Worm (Caenorhabditis elegans) whole organism, L4 larva: ENCODE data around the gene R13H4.7.
A peak's percentile ranks its signal among the peaks of the same experiment; 100 is the strongest.

ENCODE experiments used
- D1046.2 ChIP-seq: fragments of 200-800 bp; sonication (Bioruptor generic); IDR thresholded peaks from 2 replicates; pipeline ENCODE4 v1.3.6; 2022; ENCODE audit warnings: missing genetic modification characterization, missing compliant biosample characterization
- F37D6.2 ChIP-seq: sonication (generic microtip); optimal IDR thresholded peaks from 2 replicates; lab custom pipeline; 2016; ENCODE audit warnings: mild to moderate bottlenecking, missing genetic modification characterization, missing compliant biosample characterization
- R02D3.7 ChIP-seq: fragments of 150-350 bp; sonication (generic microtip); optimal IDR thresholded peaks from 3 replicates; lab custom pipeline; 2014; ENCODE audit warnings: missing biosample characterization, missing genetic modification characterization
- T20F7.1 ChIP-seq: fragments of 200-800 bp; sonication (Bioruptor generic); optimal IDR thresholded peaks from 2 replicates; lab custom pipeline; 2018; ENCODE audit warnings: mild to moderate bottlenecking, missing genetic modification characterization, missing compliant biosample characterization
- T26A8.4 ChIP-seq: fragments of 200-800 bp; sonication (Bioruptor generic); IDR thresholded peaks from 2 replicates; pipeline ENCODE4 v1.3.6; 2022; ENCODE audit warnings: missing genetic modification characterization, missing compliant biosample characterization
- Y48G9A.11 ChIP-seq: fragments of 200-800 bp; sonication (Bioruptor generic); IDR thresholded peaks from 2 replicates; pipeline ENCODE4 v1.3.6; 2022; ENCODE audit warnings: missing genetic modification reagents, missing genetic modification characterization, missing compliant biosample characterization
- ZK546.5 ChIP-seq, 2 experiments: sonication (generic microtip); optimal IDR thresholded peaks; 2 replicates each; lab custom pipeline; 2017; ENCODE audit warnings: missing biosample characterization in 2 of 2, missing genetic modification characterization in 2 of 2
- aha-1 ChIP-seq: fragments of 150-350 bp; peaks from one replicate; lab custom pipeline; 2014; ENCODE audit warnings: missing biosample characterization, missing genetic modification characterization
- aly-2 ChIP-seq: sonication (generic microtip); optimal IDR thresholded peaks from 2 replicates; lab custom pipeline; 2018; ENCODE audit warnings: missing biosample characterization, missing genetic modification characterization
- ceh-20 ChIP-seq: fragments of 200-800 bp; sonication (Bioruptor generic); IDR thresholded peaks from 2 replicates; pipeline ENCODE4 v1.3.6; 2022; ENCODE audit warnings: missing genetic modification reagents, missing genetic modification characterization, missing compliant biosample characterization
- ceh-28 ChIP-seq: fragments of 150-350 bp; optimal IDR thresholded peaks from 2 replicates; lab custom pipeline; 2014; ENCODE audit warnings: missing biosample characterization, missing genetic modification reagents, missing genetic modification characterization
- ceh-44 ChIP-seq: fragments of 200-800 bp; sonication (Bioruptor generic); IDR thresholded peaks from 2 replicates; pipeline ENCODE4 v1.3.6; 2022; ENCODE audit warnings: missing genetic modification reagents, missing genetic modification characterization, missing compliant biosample characterization
- ceh-62 ChIP-seq: sonication (generic microtip); optimal IDR thresholded peaks from 2 replicates; lab custom pipeline; 2017; ENCODE audit warnings: missing biosample characterization, missing genetic modification characterization
- daf-12 ChIP-seq: fragments of 150-350 bp; optimal IDR thresholded peaks from 2 replicates; lab custom pipeline; 2014; ENCODE audit warnings: missing biosample characterization, missing genetic modification reagents, missing genetic modification characterization
- daf-16 ChIP-seq, 3 experiments: sonication (generic microtip); optimal IDR thresholded peaks; 2 replicates each; lab custom pipeline; 2016 to 2017; ENCODE audit warnings: missing genetic modification characterization in 3 of 3, missing genetic modification reagents in 3 of 3, mild to moderate bottlenecking in 2 of 3, missing compliant biosample characterization in 2 of 3, missing biosample characterization in 1 of 3, moderate library complexity in 1 of 3
- daf-8 ChIP-seq: fragments of 200-800 bp; sonication (Bioruptor generic); IDR thresholded peaks from 2 replicates; pipeline ENCODE4 v1.3.6; 2022; ENCODE audit warnings: missing genetic modification characterization, missing compliant biosample characterization
- dmd-6 ChIP-seq: fragments of 200-800 bp; sonication (Bioruptor generic); IDR thresholded peaks from 2 replicates; pipeline ENCODE4 v1.3.6; 2022; ENCODE audit warnings: missing genetic modification reagents, missing genetic modification characterization, missing compliant biosample characterization
- dmd-9 ChIP-seq: fragments of 200-800 bp; sonication (Bioruptor generic); IDR thresholded peaks from 2 replicates; pipeline ENCODE4 v1.3.6; 2022; ENCODE audit warnings: missing genetic modification reagents, missing genetic modification characterization, missing compliant biosample characterization
- dve-1 ChIP-seq: sonication (generic microtip); optimal IDR thresholded peaks from 2 replicates; lab custom pipeline; 2017; ENCODE audit warnings: antibody characterized with exemption, mild to moderate bottlenecking, missing genetic modification characterization, missing compliant biosample characterization; ENCODE audit not compliant: insufficient read depth
- egl-43 ChIP-seq: fragments of 200-800 bp; sonication (Bioruptor generic); IDR thresholded peaks from 2 replicates; pipeline ENCODE4 v1.3.6; 2022; ENCODE audit warnings: missing genetic modification reagents, missing genetic modification characterization, missing compliant biosample characterization
- fkh-10 ChIP-seq: fragments of 150-350 bp; optimal IDR thresholded peaks from 2 replicates; lab custom pipeline; 2014; ENCODE audit warnings: missing biosample characterization, missing genetic modification reagents, missing genetic modification characterization
- hlh-11 ChIP-seq: fragments of 200-800 bp; sonication (Bioruptor generic); optimal IDR thresholded peaks from 2 replicates; lab custom pipeline; 2018; ENCODE audit warnings: mild to moderate bottlenecking, missing genetic modification characterization, missing compliant biosample characterization
- hlh-30 ChIP-seq: sonication (generic microtip); optimal IDR thresholded peaks from 2 replicates; lab custom pipeline; 2017; ENCODE audit warnings: antibody characterized with exemption, mild to moderate bottlenecking, missing genetic modification characterization, missing compliant biosample characterization; ENCODE audit not compliant: insufficient read depth
- jun-1 ChIP-seq: fragments of 150-350 bp; optimal IDR thresholded peaks from 2 replicates; lab custom pipeline; 2014; ENCODE audit warnings: missing biosample characterization, missing genetic modification reagents, missing genetic modification characterization
- lim-7 ChIP-seq: fragments of 200-800 bp; sonication (Bioruptor generic); IDR thresholded peaks from 2 replicates; pipeline ENCODE4 v1.3.6; 2022; ENCODE audit warnings: missing genetic modification characterization, missing compliant biosample characterization
- lin-15B ChIP-seq: fragments of 150-350 bp; sonication (generic microtip); optimal IDR thresholded peaks from 3 replicates; lab custom pipeline; 2014; ENCODE audit warnings: missing biosample characterization, missing genetic modification characterization
- lsy-2 ChIP-seq, 2 experiments: fragments of 150-350 bp in 1 of 2; sonication (generic microtip) in 1 of 2; optimal IDR thresholded peaks; 2 replicates each; lab custom pipeline; 2014 to 2017; ENCODE audit warnings: missing biosample characterization in 2 of 2, missing genetic modification characterization in 2 of 2
- mep-1 ChIP-seq: fragments of 150-350 bp; sonication (generic microtip); optimal IDR thresholded peaks from 3 replicates; lab custom pipeline; 2014; ENCODE audit warnings: missing biosample characterization, missing genetic modification characterization
- mxl-3 ChIP-seq: fragments of 200-800 bp; sonication (Bioruptor generic); optimal IDR thresholded peaks from 2 replicates; lab custom pipeline; 2018; ENCODE audit warnings: mild to moderate bottlenecking, missing genetic modification characterization, missing compliant biosample characterization
- nhr-11 ChIP-seq: fragments of 150-350 bp; optimal IDR thresholded peaks from 2 replicates; lab custom pipeline; 2014; ENCODE audit warnings: missing biosample characterization, missing genetic modification characterization
- nhr-25 ChIP-seq: sonication (generic microtip); optimal IDR thresholded peaks from 2 replicates; lab custom pipeline; 2017; ENCODE audit warnings: missing genetic modification characterization, mild to moderate bottlenecking, missing compliant biosample characterization, antibody characterized with exemption, moderate library complexity, borderline replicate concordance; ENCODE audit not compliant: insufficient read depth
- nhr-41 ChIP-seq: fragments of 200-800 bp; sonication (Bioruptor generic); IDR thresholded peaks from 2 replicates; pipeline ENCODE4 v1.3.6; 2022; ENCODE audit warnings: missing genetic modification reagents, missing genetic modification characterization, missing compliant biosample characterization
- nhr-77 ChIP-seq: fragments of 150-350 bp; optimal IDR thresholded peaks from 2 replicates; lab custom pipeline; 2014; ENCODE audit warnings: missing biosample characterization, missing genetic modification characterization
- pha-4 ChIP-seq, 2 experiments: fragments of 150-350 bp in 1 of 2; fragments of 200-800 bp in 1 of 2; sonication (Bioruptor generic) in 1 of 2; IDR thresholded peaks in 1 of 2; optimal IDR thresholded peaks in 1 of 2; 2 replicates each; pipeline versions ENCODE4 v1.3.6 to Lab custom; 2014 to 2022; ENCODE audit warnings: missing genetic modification characterization in 2 of 2, missing genetic modification reagents in 2 of 2, missing biosample characterization in 1 of 2, missing compliant biosample characterization in 1 of 2
- pqm-1 ChIP-seq: sonication (generic microtip); optimal IDR thresholded peaks from 2 replicates; lab custom pipeline; 2017; ENCODE audit warnings: missing biosample characterization, missing genetic modification characterization
- saeg-2 ChIP-seq: fragments of 200-800 bp; sonication (Bioruptor generic); IDR thresholded peaks from 2 replicates; pipeline ENCODE4 v1.3.6; 2022; ENCODE audit warnings: missing genetic modification reagents, missing genetic modification characterization, missing compliant biosample characterization
- unc-39 ChIP-seq: sonication (generic microtip); optimal IDR thresholded peaks from 2 replicates; lab custom pipeline; 2017; ENCODE audit warnings: missing biosample characterization, missing genetic modification characterization
- unc-62 ChIP-seq, 3 experiments: fragments of 150-350 bp in 1 of 3; sonication (generic microtip); optimal IDR thresholded peaks in 2 of 3; peaks in 1 of 3; 1 replicate in 1 of 3; 2 replicates in 2 of 3; lab custom pipeline; 2014 to 2017; ENCODE audit warnings: missing biosample characterization in 3 of 3, missing genetic modification characterization in 3 of 3, missing genetic modification reagents in 3 of 3, missing genotype in 1 of 3
- zip-11 ChIP-seq: fragments of 200-800 bp; sonication (Bioruptor generic); IDR thresholded peaks from 2 replicates; pipeline ENCODE4 v1.3.6; 2022; ENCODE audit warnings: missing genetic modification characterization, missing compliant biosample characterization
- ztf-7 ChIP-seq: fragments of 150-350 bp; optimal IDR thresholded peaks from 2 replicates; lab custom pipeline; 2014; ENCODE audit warnings: missing biosample characterization, missing genetic modification characterization

Gene R13H4.7

DNA sequence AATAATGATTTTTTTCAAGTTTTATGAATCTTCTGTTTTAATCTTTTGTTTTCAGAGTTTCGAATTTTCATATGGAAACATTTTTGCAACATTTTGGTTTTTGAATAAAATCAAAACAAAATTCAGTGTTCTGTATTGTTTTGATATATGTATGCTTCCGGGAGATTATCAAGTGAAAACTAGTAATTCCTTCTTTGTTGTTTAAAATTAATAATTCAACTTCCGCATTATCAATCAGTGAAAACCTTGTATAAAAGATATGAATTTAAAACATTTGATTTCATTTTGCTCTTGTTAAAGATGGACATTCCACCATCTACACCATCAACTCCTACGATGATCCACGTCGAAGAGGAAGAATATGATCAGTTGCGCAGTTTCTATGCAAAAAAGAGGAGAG is 11.7 kb upstream of the R13H4.7 start, which contains the start of gene sulp-5:
TSS of gene sulp-5 (plus strand) at position 301 of the 400 bp plus-strand sequence.
- TF ChIP-seq nhr-25: no peak
- TF ChIP-seq D1046.2 (GFP tag; lab: Robert Waterston, UW): no peak
- TF ChIP-seq T26A8.4 (GFP tag; lab: Robert Waterston, UW): no peak
- TF ChIP-seq mxl-3 (GFP tag; lab: Kevin White, UChicago): no peak
- no peak for TF ChIP-seq daf-8
- no peak for TF ChIP-seq ZK546.5 (tag; optimal IDR thresholded peaks at IDR 0.05; lab: Kevin White, UChicago)
- TF ChIP-seq ceh-62: no peak
- no peak for TF ChIP-seq pha-4 (GFP tag; IDR thresholded peaks at IDR 0.05; lab: Robert Waterston, UW)
- no peak for TF ChIP-seq pha-4 (tag; optimal IDR thresholded peaks at IDR 0.05; lab: Kevin White, UChicago)
- TF ChIP-seq daf-12 (tag; lab: Kevin White, UChicago): no peak
- no peak for TF ChIP-seq ceh-20
- TF ChIP-seq lin-15B (tag; lab: Kevin White, UChicago): no peak
- no peak for TF ChIP-seq egl-43 (GFP tag; lab: Robert Waterston, UW)
- TF ChIP-seq nhr-41: no peak
- no peak for TF ChIP-seq dmd-9 (GFP tag; lab: Robert Waterston, UW)
- no peak for TF ChIP-seq T20F7.1 (GFP tag; lab: Kevin White, UChicago)
- no peak for TF ChIP-seq pqm-1 (tag; lab: Kevin White, UChicago)

- no peak for TF ChIP-seq ceh-20
- peak in 1 of 2 experiments; percentile 92 for TF ChIP-seq unc-62 (GFP tag; optimal IDR thresholded peaks at IDR 0.05 in 1 of 2; lab: Kevin White, UChicago)
- TF ChIP-seq unc-62 (tag; optimal IDR thresholded peaks at IDR 0.05; lab: Kevin White, UChicago): no peak
- no peak for TF ChIP-seq hlh-30 (tag; lab: Kevin White, UChicago)
These were observed 8.6 kb upstream of the R13H4.7 start for ce11 chrV:11876657-11877056.

ce11 chrV:11875060-11875459 is 7.0 kb upstream of the R13H4.7 start, which contains the start of gene sulp-4:
Gene sulp-4, plus strand, starts transcription at chrV:11875360.
- TF ChIP-seq Y48G9A.11 (no peak), nhr-11 (tag; lab: Kevin White, UChicago) (no peak), lim-7 (GFP tag; lab: Robert Waterston, UW) (no peak), egl-43 (GFP tag; lab: Robert Waterston, UW) (no peak), ztf-7 (tag; lab: Kevin White, UChicago) (no peak), hlh-11 (tag; lab: Kevin White, UChicago) (no peak), mxl-3 (GFP tag; lab: Kevin White, UChicago) (no peak), aly-2 (no peak), R02D3.7 (tag; lab: Kevin White, UChicago) (no peak), zip-11 (GFP tag; lab: Robert Waterston, UW) (no peak), ceh-44 (GFP tag; lab: Robert Waterston, UW) (no peak), dve-1 (tag; lab: Kevin White, UChicago) (no peak), jun-1 (no peak)
- TF ChIP-seq, all 104 proteins: peak for 0

DNA sequence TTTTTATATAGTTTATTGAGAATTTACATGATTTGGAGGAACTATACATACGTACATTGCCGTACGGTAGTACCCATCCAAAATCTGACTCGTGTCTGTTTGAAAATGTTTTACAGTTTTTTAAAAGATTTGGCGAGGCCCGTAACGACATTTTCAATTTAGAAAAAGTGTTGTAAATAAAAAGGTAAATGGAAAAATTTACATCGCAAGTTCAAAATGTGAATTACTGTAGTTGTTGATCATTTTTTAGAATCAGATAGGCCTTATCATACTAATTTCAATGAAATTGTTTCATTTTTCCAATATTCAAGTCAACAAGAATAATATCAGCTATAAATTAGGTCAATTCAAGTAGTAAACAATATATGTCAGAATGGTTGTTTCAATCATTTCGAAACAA is 5.2 kb downstream of the R13H4.7 start, which contains the start of gene R13H4.6:
TSS of gene R13H4.6 (plus strand) at position 301 of the 400 bp plus-strand sequence.
- no peak for TF ChIP-seq daf-8
- no peak for TF ChIP-seq daf-16 (GFP tag; optimal IDR thresholded peaks at IDR 0.05; lab: Kevin White, UChicago)
- TF ChIP-seq daf-16 (tag; optimal IDR thresholded peaks at IDR 0.05; lab: Kevin White, UChicago): peak; percentile 89
- TF ChIP-seq, all 104 proteins: peak for 1

DNA sequence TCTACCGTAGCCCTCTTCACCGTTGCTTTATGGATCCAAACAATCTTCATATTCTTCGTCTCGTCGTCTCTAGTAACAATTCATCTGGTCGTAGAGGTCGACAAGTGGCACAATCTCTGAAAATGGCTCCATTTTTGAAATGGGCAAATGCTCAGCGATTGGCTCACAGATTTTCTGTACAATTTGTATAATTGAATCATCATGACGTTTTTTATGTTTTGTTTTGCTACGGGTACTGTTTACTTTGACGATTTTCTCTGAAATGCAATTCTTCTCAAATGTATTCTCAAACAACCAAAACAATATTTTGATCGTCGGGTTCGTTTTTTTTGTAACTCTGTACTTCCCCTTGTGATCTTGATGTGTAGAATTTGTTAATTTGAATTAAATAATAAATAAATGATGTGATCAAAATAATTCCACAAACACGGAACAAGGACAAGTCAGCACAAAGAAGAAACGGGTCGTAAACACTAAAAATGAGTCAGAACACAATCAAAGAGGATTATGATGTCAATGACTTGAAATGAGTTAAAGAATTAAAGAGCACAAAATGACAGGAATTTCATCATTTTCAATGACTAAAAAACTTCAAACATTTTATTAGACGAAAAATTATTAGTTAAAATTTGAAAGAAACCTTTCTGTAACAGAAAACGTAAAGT is 6.0 kb downstream of the R13H4.7 start:
- TF ChIP-seq aha-1 (tag; lab: Kevin White, UChicago) (peak; percentile 93), dve-1 (tag; lab: Kevin White, UChicago) (peak; percentile 49), T20F7.1 (GFP tag; lab: Kevin White, UChicago) (peak; percentile 16), fkh-10 (GFP tag; lab: Kevin White, UChicago) (no peak), ceh-28 (tag; lab: Kevin White, UChicago) (no peak), daf-16 (GFP tag; optimal IDR thresholded peaks at IDR 0.05; lab: Kevin White, UChicago) (no peak), daf-16 (tag; optimal IDR thresholded peaks at IDR 0.05; lab: Kevin White, UChicago) (peak; percentile 77), saeg-2 (GFP tag; lab: Robert Waterston, UW) (no peak), dmd-6 (peak; percentile 53), unc-39 (no peak), pqm-1 (tag; lab: Kevin White, UChicago) (peak; percentile 23), F37D6.2 (tag; lab: Kevin White, UChicago) (no peak), zip-11 (GFP tag; lab: Robert Waterston, UW) (no peak), nhr-77 (tag; lab: Kevin White, UChicago) (peak; percentile 23), lsy-2 (tag; optimal IDR thresholded peaks at IDR 0.05; lab: Kevin White, UChicago) (peak in 1 of 2 experiments; percentile 17), mep-1 (tag; lab: Kevin White, UChicago) (peak; percentile 29)
